ENCODE assay signal across 4 fruit fly cellular contexts in the genomic region with DNA sequence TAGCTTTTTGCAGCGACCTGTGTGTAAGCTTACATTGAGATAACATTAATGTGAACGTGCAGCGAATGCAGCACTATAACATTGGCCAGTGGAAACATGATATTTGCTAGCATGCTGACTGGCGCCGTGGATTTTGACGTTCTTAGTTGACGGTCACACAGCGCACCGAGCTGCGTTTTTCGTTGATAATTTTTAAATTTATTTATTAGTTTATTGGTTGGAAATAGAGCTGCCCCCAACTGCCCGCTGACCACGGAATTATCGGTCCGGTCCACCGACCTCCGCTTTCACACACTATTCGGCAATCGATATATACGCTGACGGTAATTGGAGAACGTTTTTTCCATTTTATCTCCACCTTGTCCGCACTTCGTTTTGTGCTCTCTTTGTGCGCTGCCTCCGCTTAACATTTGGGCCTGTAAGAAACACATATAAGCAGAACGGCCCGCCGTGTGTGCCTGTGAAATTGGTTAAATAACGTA.
A peak's percentile ranks its signal among the peaks of the same experiment; 100 is the strongest.
TF ChIP-seq lines count a peak whose summit lies in the region.

A gene (plus strand): TSS at position 134 of the 482 bp plus-strand sequence.

- no peak for TF ChIP-seq CTCF in whole organism, embryonic (GFP tag; optimal IDR thresholded peaks at IDR 0.05; lab: Kevin White, UChicago)

TF ChIP-seq in whole organism, adult, 20 proteins besides CTCF, POLR2A, EP300 and RAD21:
- TF ChIP-seq CG11617 (GFP tag; optimal IDR thresholded peaks at IDR 0.05; lab: Kevin White, UChicago) = peak; percentile 52
- TF ChIP-seq CG1620 (GFP tag; optimal IDR thresholded peaks at IDR 0.05; lab: Kevin White, UChicago) = no peak
- peak; percentile 48 for TF ChIP-seq Mnt (GFP tag; optimal IDR thresholded peaks at IDR 0.05; lab: Kevin White, UChicago)
- TF ChIP-seq bab1 (GFP tag; optimal IDR thresholded peaks at IDR 0.05; lab: Kevin White, UChicago) = no peak
- TF ChIP-seq cic (GFP tag; optimal IDR thresholded peaks at IDR 0.05; lab: Kevin White, UChicago) = no peak
- TF ChIP-seq CG33017 (tag; optimal IDR thresholded peaks at IDR 0.05; lab: Kevin White, UChicago) = no peak
- TF ChIP-seq kay (GFP tag; lab: Kevin White, UChicago; ENCODE audit: borderline replicate concordance) = no peak
- TF ChIP-seq cnc (optimal IDR thresholded peaks at IDR 0.05; lab: Kevin White, UChicago) = no peak
- TF ChIP-seq CG5204 (GFP tag; optimal IDR thresholded peaks at IDR 0.05; lab: Kevin White, UChicago) = no peak
- TF ChIP-seq CG7101 (tag; optimal IDR thresholded peaks at IDR 0.05; lab: Kevin White, UChicago) = no peak
- TF ChIP-seq tj (GFP tag; optimal IDR thresholded peaks at IDR 0.05; lab: Kevin White, UChicago) = peak; percentile 22
- no peak for TF ChIP-seq toe (GFP tag; optimal IDR thresholded peaks at IDR 0.05; lab: Kevin White, UChicago)
- TF ChIP-seq CG14711 (tag; optimal IDR thresholded peaks at IDR 0.05; lab: Kevin White, UChicago) = no peak

TF ChIP-seq in whole organism, embryonic, 481 proteins besides CTCF, POLR2A, EP300 and RAD21 (continues in another document):
- TF ChIP-seq MESR4 (GFP tag; optimal IDR thresholded peaks at IDR 0.05; lab: Kevin White, UChicago) (peak; percentile 78), Sry-δ (GFP tag; optimal IDR thresholded peaks at IDR 0.05; lab: Kevin White, UChicago) (peak; percentile 10), Hr78 (GFP tag; optimal IDR thresholded peaks at IDR 0.05; lab: Kevin White, UChicago) (peak in 1 of 2 experiments; percentile 60), CG17802 (tag; optimal IDR thresholded peaks at IDR 0.05; lab: Kevin White, UChicago) (peak; percentile 90), pzg (GFP tag; optimal IDR thresholded peaks at IDR 0.05; lab: Kevin White, UChicago) (peak; percentile 87), jumu (GFP tag; optimal IDR thresholded peaks at IDR 0.05; lab: Kevin White, UChicago) (no peak), Ets97D (GFP tag; optimal IDR thresholded peaks at IDR 0.05; lab: Kevin White, UChicago) (peak; percentile 65), Hr51 (GFP tag; optimal IDR thresholded peaks at IDR 0.05; lab: Kevin White, UChicago) (no peak), trem (tag; optimal IDR thresholded peaks at IDR 0.05; lab: Kevin White, UChicago) (peak; percentile 45), gfzf (GFP tag; optimal IDR thresholded peaks at IDR 0.05; lab: Kevin White, UChicago) (peak; percentile 92), stwl (tag; optimal IDR thresholded peaks at IDR 0.05; lab: Kevin White, UChicago) (peak; percentile 78), Camta (GFP tag; optimal IDR thresholded peaks at IDR 0.05; lab: Kevin White, UChicago) (no peak), knrl (GFP tag; IDR thresholded peaks at IDR 0.05; lab: Robert Waterston, UW; ENCODE audit: partially characterized antibody) (0 out of 3 replicates have a peak, but pooled peaks have one; percentile 11), CG3995 (GFP tag; optimal IDR thresholded peaks at IDR 0.05; lab: Kevin White, UChicago) (peak; percentile 46), CG9797 (GFP tag; optimal IDR thresholded peaks at IDR 0.05; lab: Kevin White, UChicago) (peak; percentile 91), CG17186 (GFP tag; optimal IDR thresholded peaks at IDR 0.05; lab: Kevin White, UChicago) (peak; percentile 71), CG13287 (GFP tag; IDR thresholded peaks at IDR 0.05; lab: Robert Waterston, UW; ENCODE audit: partially characterized antibody) (0 out of 2 replicates have a peak, but pooled peaks have one; percentile 20), Myb (GFP tag; optimal IDR thresholded peaks at IDR 0.05; lab: Kevin White, UChicago) (peak; percentile 83), emc (GFP tag; optimal IDR thresholded peaks at IDR 0.05; lab: Kevin White, UChicago) (no peak), phol (tag; optimal IDR thresholded peaks at IDR 0.05; lab: Kevin White, UChicago) (peak; percentile 29), CG18476 (GFP tag; optimal IDR thresholded peaks at IDR 0.05; lab: Kevin White, UChicago) (no peak), odd (GFP tag; optimal IDR thresholded peaks at IDR 0.05; lab: Kevin White, UChicago) (no peak), Abd-B (GFP tag; optimal IDR thresholded peaks at IDR 0.05; lab: Kevin White, UChicago) (no peak)

TF ChIP-seq in whole organism, prepupa, 60 proteins besides CTCF, POLR2A, EP300 and RAD21:
- TF ChIP-seq net (GFP tag; optimal IDR thresholded peaks at IDR 0.05; lab: Kevin White, UChicago) (no peak), Sox14 (GFP tag; optimal IDR thresholded peaks at IDR 0.05; lab: Kevin White, UChicago) (peak; percentile 8)
TF ChIP-seq in whole organism, prepupa: peak in this region for 1.

TF ChIP-seq in whole organism, wandering third instar larva, 38 proteins besides CTCF, POLR2A, EP300 and RAD21:
- no peak for TF ChIP-seq pan (optimal IDR thresholded peaks at IDR 0.05; lab: Kevin White, UChicago)
- no peak for TF ChIP-seq dsf (GFP tag; optimal IDR thresholded peaks at IDR 0.05; lab: Kevin White, UChicago; ENCODE audit: borderline replicate concordance)
- TF ChIP-seq Hr78 (GFP tag; optimal IDR thresholded peaks at IDR 0.05; lab: Kevin White, UChicago) = peak; percentile 60
- TF ChIP-seq psq (GFP tag; optimal IDR thresholded peaks at IDR 0.05; lab: Kevin White, UChicago) = peak; percentile 77
- TF ChIP-seq Jra (GFP tag; optimal IDR thresholded peaks at IDR 0.05; lab: Kevin White, UChicago) = no peak
- peak; percentile 49 for TF ChIP-seq Abd-B (GFP tag; optimal IDR thresholded peaks at IDR 0.05; lab: Kevin White, UChicago)
- TF ChIP-seq N (GFP tag; optimal IDR thresholded peaks at IDR 0.05; lab: Kevin White, UChicago) = peak; percentile 94
